Worm (Caenorhabditis elegans): ENCODE measurements around the gene srw-73.

ce11 chrV:16539666-16540065, 48.7 kb downstream of the srw-73 start:
- TF ChIP-seq nhr-12 (tag; optimal IDR thresholded peaks at IDR 0.05) (no peak), ama-1 (optimal IDR thresholded peaks at IDR 0.05) (no peak), pha-4 (tag; optimal IDR thresholded peaks at IDR 0.05) (no peak), zag-1 (tag; optimal IDR thresholded peaks at IDR 0.05) (no peak), fos-1 (tag; optimal IDR thresholded peaks at IDR 0.05) (no peak), nhr-25 (tag; optimal IDR thresholded peaks at IDR 0.05) (no peak), R02D3.7 (tag; optimal IDR thresholded peaks at IDR 0.05) (no peak), tbx-2 (tag; optimal IDR thresholded peaks at IDR 0.05) (no peak), egl-5 (tag; optimal IDR thresholded peaks at IDR 0.05) (no peak), ceh-82 (tag; optimal IDR thresholded peaks at IDR 0.05) (no peak), ZK546.5 (tag; optimal IDR thresholded peaks at IDR 0.05) (no peak)

Data from whole organism, L3 larva.